Fruit fly (Drosophila melanogaster) whole organism, embryonic: ENCODE data around the gene Acp76A.
A peak's percentile ranks its signal among the peaks of the same experiment; 100 is the strongest.

ENCODE experiments used
- Atf6 ChIP-seq: fragments of 200-800 bp; sonication (Bioruptor generic); IDR thresholded peaks from 2 replicates; pipeline ENCODE4 v1.3.6; 2022; ENCODE audit warnings: missing biosample characterization, missing genetic modification characterization
- CG13775 ChIP-seq: fragments of 200-800 bp; sonication (Bioruptor generic); optimal IDR thresholded peaks from 3 replicates; lab custom pipeline; 2017; ENCODE audit warnings: missing biosample characterization, mild to moderate bottlenecking, missing genetic modification characterization
- CG18619 ChIP-seq: fragments of 200-800 bp; sonication (Bioruptor generic); optimal IDR thresholded peaks from 3 replicates; lab custom pipeline; 2017; ENCODE audit warnings: missing biosample characterization, mild to moderate bottlenecking, missing genetic modification characterization
- CrebB ChIP-seq: fragments of 200-800 bp; sonication (Bioruptor generic); optimal IDR thresholded peaks from 3 replicates; lab custom pipeline; 2018; ENCODE audit warnings: missing biosample characterization, mild to moderate bottlenecking, missing genetic modification characterization
- Elba2 ChIP-seq: fragments of 200-800 bp; sonication (Bioruptor generic); optimal IDR thresholded peaks from 3 replicates; lab custom pipeline; 2016; ENCODE audit warnings: missing biosample characterization, missing genetic modification characterization
- Mad ChIP-seq: fragments of 200-800 bp; sonication (Bioruptor generic); optimal IDR thresholded peaks from 2 replicates; lab custom pipeline; 2016; ENCODE audit warnings: missing biosample characterization, missing genetic modification characterization
- Myb ChIP-seq: fragments of 200-800 bp; sonication (Bioruptor generic); optimal IDR thresholded peaks from 2 replicates; lab custom pipeline; 2016; ENCODE audit warnings: missing biosample characterization, missing genetic modification characterization
- Nf-YC ChIP-seq: fragments of 200-800 bp; optimal IDR thresholded peaks from 3 replicates; lab custom pipeline; 2019; ENCODE audit warnings: missing biosample characterization, mild to moderate bottlenecking, missing genetic modification characterization, moderate library complexity
- NfI ChIP-seq: fragments of 200-800 bp; sonication (Bioruptor generic); optimal IDR thresholded peaks from 3 replicates; lab custom pipeline; 2018; ENCODE audit warnings: missing biosample characterization, mild to moderate bottlenecking, missing genetic modification characterization, moderate library complexity
- aop ChIP-seq: fragments of 200-800 bp; sonication (Bioruptor generic); IDR thresholded peaks from 2 replicates; pipeline ENCODE4 v1.3.6; 2022; ENCODE audit warnings: missing biosample characterization, missing genetic modification characterization
- nmo ChIP-seq: fragments of 200-800 bp; sonication (Bioruptor generic); optimal IDR thresholded peaks from 2 replicates; lab custom pipeline; 2018; ENCODE audit warnings: missing biosample characterization, mild to moderate bottlenecking, missing genetic modification characterization, moderate library complexity
- pnt ChIP-seq: fragments of 200-800 bp; sonication (Bioruptor generic); optimal IDR thresholded peaks from 3 replicates; lab custom pipeline; 2016; ENCODE audit warnings: missing biosample characterization, missing genetic modification characterization

dm6 chr3L:19056857-19057324 lies 5.1 kb upstream of the Acp76A start:
- TF ChIP-seq CG13775, result no peak
- no peak for TF ChIP-seq aop (GFP tag; lab: Robert Waterston, UW)
- TF ChIP-seq Nf-YC (tag; lab: Kevin White, UChicago), result no peak
- no peak for TF ChIP-seq pnt (GFP tag; lab: Kevin White, UChicago)
- no peak for TF ChIP-seq Mad (GFP tag; lab: Kevin White, UChicago)
- TF ChIP-seq CrebB, result no peak
- TF ChIP-seq Myb, result no peak
- TF ChIP-seq nmo (GFP tag; lab: Kevin White, UChicago), result peak; percentile 48
- no peak for TF ChIP-seq CG18619 (GFP tag; lab: Kevin White, UChicago)
- no peak for TF ChIP-seq NfI
- TF ChIP-seq Elba2 (GFP tag; lab: Kevin White, UChicago), result no peak
- TF ChIP-seq Atf6 (GFP tag; lab: Robert Waterston, UW), result no peak
